Worm (Caenorhabditis elegans) whole organism, late embryonic: ENCODE measurements around the gene F21C10.4.

Experiments used
- C08G9.2 ChIP-seq: sonication (generic microtip); optimal IDR thresholded peaks from 2 replicates; lab custom pipeline; 2016; ENCODE audit warnings: mild to moderate bottlenecking, missing genetic modification characterization, moderate library complexity, missing compliant biosample characterization
- F13H6.1 ChIP-seq: sonication (generic microtip); optimal IDR thresholded peaks from 2 replicates; lab custom pipeline; 2016; ENCODE audit warnings: missing genetic modification characterization, missing compliant biosample characterization
- K02D7.2 ChIP-seq: sonication (generic microtip); optimal IDR thresholded peaks from 2 replicates; lab custom pipeline; 2017; ENCODE audit warnings: mild to moderate bottlenecking, missing genetic modification characterization, missing compliant biosample characterization
- K09A11.1 ChIP-seq: sonication (generic microtip); optimal IDR thresholded peaks from 2 replicates; lab custom pipeline; 2017; ENCODE audit warnings: antibody characterized with exemption, mild to moderate bottlenecking, missing genetic modification characterization, missing compliant biosample characterization; ENCODE audit not compliant: insufficient read depth
- T23F11.4 ChIP-seq: fragments of 200-800 bp; sonication (Bioruptor generic); optimal IDR thresholded peaks from 2 replicates; lab custom pipeline; 2018; ENCODE audit warnings: mild to moderate bottlenecking, missing genetic modification characterization, missing compliant biosample characterization
- ceh-14 ChIP-seq: sonication (generic microtip); optimal IDR thresholded peaks from 2 replicates; lab custom pipeline; 2016; ENCODE audit warnings: missing genotype, missing genetic modification characterization, missing compliant biosample characterization
- ceh-19 ChIP-seq: fragments of 200-800 bp; sonication (Bioruptor generic); optimal IDR thresholded peaks from 2 replicates; lab custom pipeline; 2018; ENCODE audit warnings: mild to moderate bottlenecking, missing genetic modification characterization, missing compliant biosample characterization
- ceh-2 ChIP-seq: sonication (generic microtip); optimal IDR thresholded peaks from 2 replicates; lab custom pipeline; 2016; ENCODE audit warnings: missing genotype, missing genetic modification characterization, missing compliant biosample characterization
- ceh-24 ChIP-seq: sonication (generic microtip); optimal IDR thresholded peaks from 2 replicates; lab custom pipeline; 2016; ENCODE audit warnings: mild to moderate bottlenecking, missing genetic modification characterization, missing compliant biosample characterization
- ceh-30 ChIP-seq: fragments of 150-350 bp; optimal IDR thresholded peaks from 2 replicates; lab custom pipeline; 2014; ENCODE audit warnings: missing biosample characterization, missing genetic modification characterization
- ceh-48 ChIP-seq: sonication (generic microtip); optimal IDR thresholded peaks from 2 replicates; lab custom pipeline; 2016; ENCODE audit warnings: missing genetic modification characterization, inconsistent platforms, missing compliant biosample characterization
- ceh-9 ChIP-seq: sonication (generic microtip); optimal IDR thresholded peaks from 2 replicates; lab custom pipeline; 2016; ENCODE audit warnings: mild to moderate bottlenecking, missing genetic modification characterization, inconsistent platforms, missing compliant biosample characterization
- ets-4 ChIP-seq: sonication (generic microtip); optimal IDR thresholded peaks from 2 replicates; lab custom pipeline; 2016; ENCODE audit warnings: missing genetic modification characterization, missing compliant biosample characterization
- eyg-1 ChIP-seq: sonication (generic microtip); optimal IDR thresholded peaks from 2 replicates; lab custom pipeline; 2016; ENCODE audit warnings: missing genotype, missing genetic modification characterization, missing compliant biosample characterization
- hlh-13 ChIP-seq: fragments of 200-800 bp; sonication (Bioruptor generic); optimal IDR thresholded peaks from 2 replicates; lab custom pipeline; 2018; ENCODE audit warnings: mild to moderate bottlenecking, missing genetic modification characterization, missing compliant biosample characterization
- hlh-30 ChIP-seq: sonication (generic microtip); optimal IDR thresholded peaks from 2 replicates; lab custom pipeline; 2017; ENCODE audit warnings: antibody characterized with exemption, missing genetic modification characterization, missing compliant biosample characterization; ENCODE audit not compliant: insufficient read depth
- hlh-8 ChIP-seq: sonication (generic microtip); optimal IDR thresholded peaks from 2 replicates; lab custom pipeline; 2016; ENCODE audit warnings: missing genotype, missing genetic modification characterization, missing compliant biosample characterization
- lim-6 ChIP-seq: sonication (generic microtip); optimal IDR thresholded peaks from 2 replicates; lab custom pipeline; 2016; ENCODE audit warnings: missing genetic modification characterization, missing compliant biosample characterization
- mec-3 ChIP-seq: sonication (generic microtip); optimal IDR thresholded peaks from 2 replicates; lab custom pipeline; 2016; ENCODE audit warnings: borderline replicate concordance, missing genetic modification characterization, missing compliant biosample characterization
- nfya-1 ChIP-seq: sonication (generic microtip); optimal IDR thresholded peaks from 2 replicates; lab custom pipeline; 2017; ENCODE audit warnings: missing genetic modification characterization, mild to moderate bottlenecking, missing compliant biosample characterization, antibody characterized with exemption, moderate library complexity
- nhr-11 ChIP-seq: fragments of 150-350 bp; optimal IDR thresholded peaks from 2 replicates; lab custom pipeline; 2014; ENCODE audit warnings: missing biosample characterization, missing genetic modification characterization
- nhr-232 ChIP-seq: sonication (generic microtip); optimal IDR thresholded peaks from 2 replicates; lab custom pipeline; 2016; ENCODE audit warnings: missing genetic modification characterization, missing compliant biosample characterization
- npax-4 ChIP-seq: sonication (generic microtip); optimal IDR thresholded peaks from 2 replicates; lab custom pipeline; 2016; ENCODE audit warnings: missing genetic modification characterization, missing compliant biosample characterization
- odd-2 ChIP-seq: sonication (generic microtip); optimal IDR thresholded peaks from 2 replicates; lab custom pipeline; 2017; ENCODE audit warnings: antibody characterized with exemption, mild to moderate bottlenecking, missing genetic modification characterization, missing compliant biosample characterization
- pag-3 ChIP-seq: sonication (generic microtip); optimal IDR thresholded peaks from 2 replicates; lab custom pipeline; 2016; ENCODE audit warnings: missing compliant biosample characterization, missing genetic modification characterization, borderline replicate concordance
- pat-9 ChIP-seq: fragments of 200-800 bp; sonication (Bioruptor generic); optimal IDR thresholded peaks from 2 replicates; lab custom pipeline; 2018; ENCODE audit warnings: mild to moderate bottlenecking, missing genetic modification characterization, moderate library complexity, missing compliant biosample characterization
- pax-1 ChIP-seq: fragments of 150-350 bp; optimal IDR thresholded peaks from 2 replicates; lab custom pipeline; 2014; ENCODE audit warnings: missing biosample characterization, missing genetic modification characterization
- pha-2 ChIP-seq: sonication (generic microtip); optimal IDR thresholded peaks from 2 replicates; lab custom pipeline; 2017; ENCODE audit warnings: mild to moderate bottlenecking, missing genetic modification characterization, missing compliant biosample characterization
- pha-4 ChIP-seq: fragments of 150-350 bp; optimal IDR thresholded peaks from 2 replicates; lab custom pipeline; 2018; ENCODE audit warnings: missing biosample characterization, missing genetic modification reagents, missing genetic modification characterization
- ref-2 ChIP-seq: sonication (generic microtip); optimal IDR thresholded peaks from 2 replicates; lab custom pipeline; 2016; ENCODE audit warnings: missing genetic modification characterization, missing compliant biosample characterization
- rnt-1 ChIP-seq: sonication (generic microtip); optimal IDR thresholded peaks from 2 replicates; lab custom pipeline; 2016; ENCODE audit warnings: missing genetic modification characterization, missing compliant biosample characterization
- sdc-2 ChIP-seq: sonication (generic microtip); optimal IDR thresholded peaks from 2 replicates; lab custom pipeline; 2016; ENCODE audit warnings: missing genotype, missing genetic modification characterization, missing compliant biosample characterization
- sox-4 ChIP-seq: sonication (generic microtip); optimal IDR thresholded peaks from 2 replicates; lab custom pipeline; 2017; ENCODE audit warnings: mild to moderate bottlenecking, missing genetic modification characterization, inconsistent platforms, missing compliant biosample characterization
- syd-9 ChIP-seq: sonication (generic microtip); optimal IDR thresholded peaks from 2 replicates; lab custom pipeline; 2016; ENCODE audit warnings: mild to moderate bottlenecking, missing genetic modification characterization, moderate library complexity, missing compliant biosample characterization
- tbx-2 ChIP-seq: sonication (generic microtip); optimal IDR thresholded peaks from 2 replicates; lab custom pipeline; 2016; ENCODE audit warnings: missing genetic modification characterization, missing compliant biosample characterization
- unc-42 ChIP-seq: sonication (generic microtip); optimal IDR thresholded peaks from 2 replicates; lab custom pipeline; 2016; ENCODE audit warnings: missing genotype, missing genetic modification characterization, missing compliant biosample characterization
- zip-5 ChIP-seq: sonication (generic microtip); optimal IDR thresholded peaks from 2 replicates; lab custom pipeline; 2016; ENCODE audit warnings: missing genetic modification characterization, missing compliant biosample characterization

F21C10.4 gene

DNA sequence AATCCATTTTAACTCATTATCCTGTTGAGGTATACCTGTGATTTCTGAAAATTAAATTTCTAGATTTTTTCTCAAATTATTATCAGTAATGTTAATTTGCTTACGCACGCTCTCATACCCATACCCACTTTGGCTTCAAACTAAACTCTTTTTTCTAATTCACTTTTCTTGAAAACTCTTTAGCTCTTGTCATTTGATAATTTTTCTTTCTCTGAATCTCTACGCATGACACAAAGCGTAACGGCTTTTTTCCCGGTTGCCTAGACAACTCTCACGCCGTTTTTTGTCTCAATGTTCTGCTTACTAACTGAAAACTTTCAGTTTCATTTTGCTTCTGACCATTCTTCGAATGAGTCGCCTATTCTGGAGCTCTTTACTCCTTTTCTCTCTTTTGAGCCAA is 7.5 kb downstream of the F21C10.4 start, which contains the start of gene B0222.1:
B0222.1 (plus strand) TSS at position 306 of the 400 bp plus-strand sequence.
- TF ChIP-seq ceh-48 (no peak), eyg-1 (no peak), K02D7.2 (tag; lab: Kevin White, UChicago) (no peak), ceh-30 (tag; lab: Kevin White, UChicago) (no peak), ceh-9 (no peak), sdc-2 (tag; lab: Kevin White, UChicago) (no peak), odd-2 (tag; lab: Kevin White, UChicago) (no peak), pat-9 (tag; lab: Kevin White, UChicago) (no peak), syd-9 (tag; lab: Kevin White, UChicago) (no peak), T23F11.4 (GFP tag; lab: Kevin White, UChicago) (no peak), hlh-8 (tag; lab: Kevin White, UChicago) (no peak), ceh-24 (tag; lab: Kevin White, UChicago) (no peak), ets-4 (no peak), nhr-11 (tag; lab: Kevin White, UChicago) (no peak), hlh-13 (GFP tag; lab: Kevin White, UChicago) (no peak), sox-4 (tag; lab: Kevin White, UChicago) (no peak), ceh-2 (no peak)

DNA sequence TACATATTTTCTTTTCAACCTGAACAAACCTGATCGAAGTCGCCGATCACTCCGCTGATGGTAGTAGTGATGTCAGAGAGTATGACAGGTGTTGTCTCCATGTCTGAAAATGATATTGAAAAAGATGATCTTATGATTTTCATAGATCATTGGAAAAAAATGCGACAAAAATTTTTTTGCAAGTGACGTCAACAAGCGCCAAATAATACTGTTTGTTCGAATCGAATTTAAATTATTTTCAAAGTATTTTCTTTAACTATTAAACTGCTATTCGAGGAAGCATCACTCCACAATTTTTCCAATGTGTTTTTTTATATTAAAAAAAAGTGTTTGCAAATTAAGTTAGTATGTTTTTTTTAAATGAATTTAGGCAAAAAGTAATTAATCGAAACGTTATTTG is 11.2 kb downstream of the F21C10.4 start, which contains the start of gene pitr-2:
pitr-2 (minus strand) TSS at position 101 of the 400 bp plus-strand sequence.
- TF ChIP-seq pha-4 (tag; lab: Kevin White, UChicago) (no peak), pha-2 (no peak), ref-2 (tag; lab: Kevin White, UChicago) (no peak), lim-6 (no peak), pag-3 (tag; lab: Kevin White, UChicago) (no peak), nhr-232 (tag; lab: Kevin White, UChicago) (no peak)

DNA sequence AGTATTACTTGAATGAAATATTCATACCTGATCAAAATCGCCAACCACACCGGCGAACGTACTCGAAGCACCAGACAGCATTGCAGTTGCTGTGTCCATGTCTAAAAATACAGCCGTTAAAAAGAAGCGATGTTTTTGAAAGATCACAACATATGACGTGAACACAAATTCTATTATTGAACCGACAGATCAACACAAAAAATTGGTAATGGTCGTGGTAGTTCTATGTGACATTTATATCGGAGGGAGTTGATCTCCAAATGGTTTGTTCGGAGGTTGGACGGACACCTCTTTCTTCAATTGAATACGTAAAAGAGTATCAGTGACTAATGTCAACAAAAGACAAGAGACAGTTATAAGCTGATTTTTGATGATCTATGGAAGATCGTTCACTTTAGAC is 14.9 kb downstream of the F21C10.4 start, which contains the start of gene pitr-3:
pitr-3 (minus strand) TSS at position 101 of the 400 bp plus-strand sequence.
- TF ChIP-seq nhr-11 (tag; lab: Kevin White, UChicago) (no peak), pat-9 (tag; lab: Kevin White, UChicago) (no peak), pax-1 (tag; lab: Kevin White, UChicago) (no peak), F13H6.1 (tag; lab: Kevin White, UChicago) (no peak), tbx-2 (tag; lab: Kevin White, UChicago) (no peak), unc-42 (tag; lab: Kevin White, UChicago) (no peak), hlh-30 (tag; lab: Kevin White, UChicago) (no peak), K02D7.2 (tag; lab: Kevin White, UChicago) (no peak), K09A11.1 (tag; lab: Kevin White, UChicago) (no peak), nfya-1 (no peak)

DNA sequence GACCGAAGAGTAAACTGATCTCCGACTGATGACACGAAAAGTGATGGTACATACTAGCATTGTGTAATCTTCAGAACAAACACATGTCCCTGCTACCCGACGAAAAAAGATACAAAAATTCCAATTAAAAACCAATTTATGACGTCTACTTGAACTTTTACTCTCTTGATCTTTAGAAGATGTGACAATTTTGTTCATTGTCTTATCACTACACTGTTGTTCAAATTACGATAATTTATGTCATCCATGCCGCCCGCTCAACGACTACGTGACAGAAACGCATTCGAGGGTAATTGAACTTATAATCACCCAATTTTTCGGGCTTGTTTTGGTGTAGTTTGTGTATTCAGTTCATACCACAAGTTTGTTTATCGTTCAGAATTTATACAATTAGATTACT is 17.5 kb downstream of the F21C10.4 start:
- TF ChIP-seq sdc-2 (tag; lab: Kevin White, UChicago) = no peak
- no peak for TF ChIP-seq ref-2 (tag; lab: Kevin White, UChicago)
- no peak for TF ChIP-seq K09A11.1 (tag; lab: Kevin White, UChicago)
- no peak for TF ChIP-seq C08G9.2 (tag; lab: Kevin White, UChicago)
- TF ChIP-seq ceh-14 = no peak
- no peak for TF ChIP-seq odd-2 (tag; lab: Kevin White, UChicago)
- no peak for TF ChIP-seq zip-5 (tag; lab: Kevin White, UChicago)
- no peak for TF ChIP-seq ceh-30 (tag; lab: Kevin White, UChicago)
- TF ChIP-seq rnt-1 (tag; lab: Kevin White, UChicago) = no peak
- TF ChIP-seq pha-4 (tag; lab: Kevin White, UChicago) = no peak
- no peak for TF ChIP-seq mec-3
- no peak for TF ChIP-seq tbx-2 (tag; lab: Kevin White, UChicago)
- TF ChIP-seq npax-4 = no peak
- no peak for TF ChIP-seq nhr-11 (tag; lab: Kevin White, UChicago)
- TF ChIP-seq ceh-19 (GFP tag; lab: Kevin White, UChicago) = no peak
- TF ChIP-seq, all 69 proteins: peak for 0
